Fruit fly (Drosophila melanogaster) whole organism, pupa: ENCODE measurements around the gene CG4360.

Experiments
- CG10348 ChIP-seq: fragments of 200-800 bp; sonication (Bioruptor generic); IDR thresholded peaks from 2 replicates; pipeline ENCODE4 v1.3.6; 2022; ENCODE audit warnings: missing biosample characterization, missing genetic modification characterization
- CG12605 ChIP-seq: fragments of 200-800 bp; sonication (Bioruptor generic); IDR thresholded peaks from 2 replicates; pipeline ENCODE4 v1.3.6; 2022; ENCODE audit warnings: missing biosample characterization, missing genetic modification characterization
- CG13204 ChIP-seq: fragments of 200-800 bp; sonication (Bioruptor generic); optimal IDR thresholded peaks from 2 replicates; lab custom pipeline; 2018; ENCODE audit warnings: missing biosample characterization, mild to moderate bottlenecking, missing genetic modification characterization, moderate library complexity
- CG14655 ChIP-seq: fragments of 200-800 bp; sonication (Bioruptor generic); optimal IDR thresholded peaks from 3 replicates; lab custom pipeline; 2017; ENCODE audit warnings: mild to moderate bottlenecking, missing biosample characterization, missing genetic modification reagents, missing genetic modification characterization
- CG15710 ChIP-seq: fragments of 200-800 bp; sonication (Bioruptor generic); optimal IDR thresholded peaks from 2 replicates; lab custom pipeline; 2018; ENCODE audit warnings: missing biosample characterization, mild to moderate bottlenecking, missing genetic modification characterization, moderate library complexity
- CG17806 ChIP-seq: fragments of 200-800 bp; sonication (Bioruptor generic); optimal IDR thresholded peaks from 2 replicates; lab custom pipeline; 2018; ENCODE audit warnings: missing biosample characterization, mild to moderate bottlenecking, missing genetic modification characterization, moderate library complexity
- CG32121 ChIP-seq: fragments of 200-800 bp; sonication (Bioruptor generic); IDR thresholded peaks from 2 replicates; pipeline ENCODE4 v1.3.6; 2022; ENCODE audit warnings: missing biosample characterization, missing genetic modification characterization
- CG34367 ChIP-seq: fragments of 200-800 bp; sonication (Bioruptor generic); optimal IDR thresholded peaks from 2 replicates; lab custom pipeline; 2018; ENCODE audit warnings: missing biosample characterization, mild to moderate bottlenecking, missing genetic modification characterization
- CG4496 ChIP-seq: fragments of 200-800 bp; sonication (Bioruptor generic); IDR thresholded peaks from 3 replicates; pipeline ENCODE4 v1.3.6; 2022; ENCODE audit warnings: missing biosample characterization, missing genetic modification characterization
- CG8159 ChIP-seq: fragments of 200-800 bp; sonication (Bioruptor generic); optimal IDR thresholded peaks from 3 replicates; lab custom pipeline; 2018; ENCODE audit warnings: missing biosample characterization, mild to moderate bottlenecking, missing genetic modification characterization, moderate library complexity
- CG8301 ChIP-seq: fragments of 200-800 bp; sonication (Bioruptor generic); optimal IDR thresholded peaks from 2 replicates; lab custom pipeline; 2018; ENCODE audit warnings: missing biosample characterization, mild to moderate bottlenecking, missing genetic modification characterization
- CG9948 ChIP-seq: fragments of 200-800 bp; sonication (Bioruptor generic); optimal IDR thresholded peaks from 2 replicates; lab custom pipeline; 2018; ENCODE audit warnings: missing biosample characterization, mild to moderate bottlenecking, missing genetic modification characterization, moderate library complexity
- D1 ChIP-seq: fragments of 200-800 bp; sonication (Bioruptor generic); optimal IDR thresholded peaks from 2 replicates; lab custom pipeline; 2018; ENCODE audit warnings: missing biosample characterization, mild to moderate bottlenecking, missing genetic modification characterization, moderate library complexity
- EcR ChIP-seq: fragments of 200-800 bp; sonication (Bioruptor generic); optimal IDR thresholded peaks from 3 replicates; lab custom pipeline; 2019; ENCODE audit warnings: missing biosample characterization, missing genetic modification characterization, mild to moderate bottlenecking, moderate library complexity, missing genetic modification reagents
- Ets98B ChIP-seq: fragments of 200-800 bp; sonication (Bioruptor generic); IDR thresholded peaks from 2 replicates; pipeline ENCODE4 v1.3.6; 2022; ENCODE audit warnings: missing biosample characterization, missing genetic modification characterization
- Pif1A ChIP-seq: fragments of 200-800 bp; sonication (Bioruptor generic); optimal IDR thresholded peaks from 3 replicates; lab custom pipeline; 2016; ENCODE audit warnings: missing biosample characterization, missing genetic modification characterization
- Pif1B ChIP-seq: fragments of 200-800 bp; sonication (Bioruptor generic); optimal IDR thresholded peaks from 3 replicates; lab custom pipeline; 2016; ENCODE audit warnings: missing biosample characterization, missing genetic modification characterization
- Snoo ChIP-seq: fragments of 200-800 bp; sonication (Bioruptor generic); optimal IDR thresholded peaks from 3 replicates; lab custom pipeline; 2017; ENCODE audit warnings: missing biosample characterization, mild to moderate bottlenecking, missing genetic modification characterization, inconsistent platforms
- fd96Ca ChIP-seq: fragments of 200-800 bp; sonication (Bioruptor generic); IDR thresholded peaks from 3 replicates; pipeline ENCODE4 v1.3.6; 2022; ENCODE audit warnings: missing biosample characterization, missing genetic modification characterization
- gl ChIP-seq: fragments of 200-800 bp; sonication (Bioruptor generic); optimal IDR thresholded peaks from 2 replicates; lab custom pipeline; 2018; ENCODE audit warnings: missing biosample characterization, mild to moderate bottlenecking, missing genetic modification characterization
- rn ChIP-seq: fragments of 200-800 bp; sonication (Bioruptor generic); IDR thresholded peaks from 2 replicates; pipeline ENCODE4 v1.3.6; 2022; ENCODE audit warnings: missing biosample characterization, missing genetic modification characterization

Gene CG4360

DNA sequence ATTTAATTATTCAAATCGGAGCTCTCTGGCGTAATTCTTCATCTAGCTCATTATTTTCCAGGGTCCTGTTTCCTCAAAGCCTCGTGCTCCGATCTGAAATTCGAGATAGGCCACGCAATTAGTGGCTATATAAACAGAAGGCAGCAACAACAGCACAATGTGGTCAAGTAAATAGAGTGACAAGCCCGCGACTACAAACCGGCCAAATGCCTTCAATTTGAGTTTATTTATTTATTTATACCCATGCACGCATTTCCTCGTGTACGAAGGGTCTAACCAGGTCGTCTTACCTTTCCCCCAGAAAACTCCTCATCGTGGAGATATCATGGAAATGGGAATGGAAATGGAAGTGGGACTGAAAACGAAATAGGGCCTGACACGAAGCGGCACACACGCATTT is 51.0 kb downstream of the CG4360 start:
- no peak for TF ChIP-seq CG8159 (tag; lab: Kevin White, UChicago)
- no peak for TF ChIP-seq Pif1B (GFP tag; lab: Kevin White, UChicago)
- no peak for TF ChIP-seq CG9948 (tag; lab: Kevin White, UChicago)
- TF ChIP-seq Snoo (tag; lab: Kevin White, UChicago) = no peak
- TF ChIP-seq D1 (tag; lab: Kevin White, UChicago) = no peak
- TF ChIP-seq gl (tag; lab: Kevin White, UChicago) = no peak
- TF ChIP-seq EcR = no peak
- no peak for TF ChIP-seq CG34367 (tag; lab: Kevin White, UChicago)
- no peak for TF ChIP-seq Ets98B
- no peak for TF ChIP-seq CG13204 (GFP tag; lab: Kevin White, UChicago)
- TF ChIP-seq CG4496 (GFP tag; lab: Robert Waterston, UW) = no peak
- TF ChIP-seq CG14655 (GFP tag; lab: Kevin White, UChicago) = no peak

- TF ChIP-seq CG17806 (tag; lab: Kevin White, UChicago) (no peak), CG9948 (tag; lab: Kevin White, UChicago) (no peak), rn (GFP tag; lab: Robert Waterston, UW) (no peak), Pif1B (GFP tag; lab: Kevin White, UChicago) (no peak), CG32121 (GFP tag; lab: Robert Waterston, UW) (no peak), CG34367 (tag; lab: Kevin White, UChicago) (no peak), CG8159 (tag; lab: Kevin White, UChicago) (no peak), CG13204 (GFP tag; lab: Kevin White, UChicago) (no peak), gl (tag; lab: Kevin White, UChicago) (no peak), EcR (no peak), CG10348 (no peak), CG15710 (tag; lab: Kevin White, UChicago) (no peak), Snoo (tag; lab: Kevin White, UChicago) (no peak), Pif1A (no peak), CG14655 (GFP tag; lab: Kevin White, UChicago) (no peak), Ets98B (no peak), CG12605 (no peak), D1 (tag; lab: Kevin White, UChicago) (no peak), CG8301 (tag; lab: Kevin White, UChicago) (no peak), fd96Ca (GFP tag; lab: Robert Waterston, UW) (no peak)
Measured at dm6 chr3R:20276012-20276411, 51.8 kb downstream of the CG4360 start.

- TF ChIP-seq fd96Ca (GFP tag; lab: Robert Waterston, UW) (no peak), D1 (tag; lab: Kevin White, UChicago) (no peak), CG15710 (tag; lab: Kevin White, UChicago) (no peak), CG13204 (GFP tag; lab: Kevin White, UChicago) (peak; percentile 26), CG4496 (GFP tag; lab: Robert Waterston, UW) (no peak)
Measured at dm6 chr3R:20274521-20275294, 53.1 kb downstream of the CG4360 start.
